Fruit fly (Drosophila melanogaster) whole organism, embryonic: ENCODE measurements around the gene Smox.

ENCODE experiments used
- Asciz ChIP-seq: fragments of 200-800 bp; sonication (Bioruptor generic); optimal IDR thresholded peaks from 2 replicates; lab custom pipeline; 2017; ENCODE audit warnings: missing biosample characterization, mild to moderate bottlenecking, missing genetic modification characterization, missing genetic modification reagents
- BEAF-32 ChIP-seq: fragments of 200-800 bp; sonication (Bioruptor generic); optimal IDR thresholded peaks from 3 replicates; lab custom pipeline; 2017; ENCODE audit warnings: missing biosample characterization, missing genetic modification characterization, mild to moderate bottlenecking, moderate library complexity, missing genetic modification reagents
- CG10431 ChIP-seq: fragments of 200-800 bp; sonication (Bioruptor generic); optimal IDR thresholded peaks from 3 replicates; lab custom pipeline; 2018; ENCODE audit warnings: missing biosample characterization, mild to moderate bottlenecking, missing genetic modification characterization
- CG11696 ChIP-seq: fragments of 200-800 bp; sonication (Bioruptor generic); IDR thresholded peaks from 2 replicates; pipeline ENCODE4 v1.3.6; 2022; ENCODE audit warnings: missing biosample characterization, missing genetic modification characterization
- CG12219 ChIP-seq: fragments of 200-800 bp; sonication (Bioruptor generic); optimal IDR thresholded peaks from 3 replicates; lab custom pipeline; 2018; ENCODE audit warnings: missing biosample characterization, mild to moderate bottlenecking, missing genetic modification characterization
- CG13287 ChIP-seq: fragments of 200-800 bp; sonication (Bioruptor generic); IDR thresholded peaks from 2 replicates; pipeline ENCODE4 v1.3.6; 2022; ENCODE audit warnings: missing biosample characterization, missing genetic modification characterization; ENCODE audit not compliant: partially characterized antibody
- CG13424 ChIP-seq: fragments of 200-800 bp; sonication (Bioruptor generic); optimal IDR thresholded peaks from 2 replicates; lab custom pipeline; 2019; ENCODE audit warnings: missing biosample characterization, mild to moderate bottlenecking, missing genetic modification characterization, moderate library complexity
- CG15601 ChIP-seq: fragments of 200-800 bp; sonication (Bioruptor generic); optimal IDR thresholded peaks from 3 replicates; lab custom pipeline; 2019; ENCODE audit warnings: missing biosample characterization, mild to moderate bottlenecking, missing genetic modification characterization, moderate library complexity
- CG1603 ChIP-seq: fragments of 200-800 bp; sonication (Bioruptor generic); optimal IDR thresholded peaks from 2 replicates; lab custom pipeline; 2019; ENCODE audit warnings: missing biosample characterization, mild to moderate bottlenecking, missing genetic modification characterization, moderate library complexity
- CG17385 ChIP-seq: fragments of 200-800 bp; sonication (Bioruptor generic); optimal IDR thresholded peaks from 3 replicates; lab custom pipeline; 2018; ENCODE audit warnings: missing biosample characterization, mild to moderate bottlenecking, missing genetic modification characterization
- CG17612 ChIP-seq: fragments of 200-800 bp; sonication (Bioruptor generic); IDR thresholded peaks from 2 replicates; pipeline ENCODE4 v1.3.6; 2022; ENCODE audit warnings: missing biosample characterization, missing genetic modification characterization
- CG2712 ChIP-seq: fragments of 200-800 bp; optimal IDR thresholded peaks from 3 replicates; lab custom pipeline; 2019; ENCODE audit warnings: missing biosample characterization, mild to moderate bottlenecking, missing genetic modification characterization, moderate library complexity
- CG32532 ChIP-seq: fragments of 200-800 bp; sonication (Bioruptor generic); IDR thresholded peaks from 2 replicates; pipeline ENCODE4 v1.3.6; 2022; ENCODE audit warnings: missing biosample characterization, missing genetic modification characterization
- CG3838 ChIP-seq: fragments of 200-800 bp; sonication (Bioruptor generic); optimal IDR thresholded peaks from 3 replicates; lab custom pipeline; 2016; ENCODE audit warnings: missing biosample characterization, missing genetic modification characterization
- CG3995 ChIP-seq: fragments of 200-800 bp; sonication (Bioruptor generic); optimal IDR thresholded peaks from 3 replicates; lab custom pipeline; 2016; ENCODE audit warnings: missing biosample characterization, missing genetic modification characterization
- CG43689 ChIP-seq: fragments of 200-800 bp; sonication (Bioruptor generic); IDR thresholded peaks from 2 replicates; pipeline ENCODE4 v1.3.6; 2022; ENCODE audit warnings: missing biosample characterization, missing genetic modification characterization
- CG4404 ChIP-seq: fragments of 200-800 bp; sonication (Bioruptor generic); IDR thresholded peaks from 2 replicates; pipeline ENCODE4 v1.3.6; 2022; ENCODE audit warnings: missing biosample characterization, missing genetic modification characterization
- CG6854 ChIP-seq: fragments of 200-800 bp; sonication (Bioruptor generic); optimal IDR thresholded peaks from 3 replicates; lab custom pipeline; 2017; ENCODE audit warnings: missing biosample characterization, mild to moderate bottlenecking, missing genetic modification characterization
- CG7839 ChIP-seq: fragments of 200-800 bp; sonication (Bioruptor generic); optimal IDR thresholded peaks from 3 replicates; lab custom pipeline; 2018; ENCODE audit warnings: missing biosample characterization, mild to moderate bottlenecking, missing genetic modification characterization, moderate library complexity
- CG9797 ChIP-seq: fragments of 200-800 bp; sonication (Bioruptor generic); optimal IDR thresholded peaks from 3 replicates; lab custom pipeline; 2018; ENCODE audit warnings: missing biosample characterization, mild to moderate bottlenecking, missing genetic modification characterization
- CG9932 ChIP-seq: fragments of 200-800 bp; sonication (Bioruptor generic); IDR thresholded peaks from 2 replicates; pipeline ENCODE4 v1.3.6; 2022; ENCODE audit warnings: missing biosample characterization, missing genetic modification characterization
- D19B ChIP-seq: fragments of 200-800 bp; sonication (Bioruptor generic); optimal IDR thresholded peaks from 2 replicates; lab custom pipeline; 2017; ENCODE audit warnings: missing biosample characterization, mild to moderate bottlenecking, missing genetic modification characterization
- Dad ChIP-seq: fragments of 200-800 bp; sonication (Bioruptor generic); optimal IDR thresholded peaks from 3 replicates; lab custom pipeline; 2016; ENCODE audit warnings: missing biosample characterization, missing genetic modification characterization
- E2f1 ChIP-seq: fragments of 200-800 bp; sonication (Bioruptor generic); IDR thresholded peaks from 2 replicates; pipeline ENCODE4 v1.3.6; 2022; ENCODE audit warnings: missing biosample characterization, missing genetic modification characterization
- Eip74EF ChIP-seq, 2 experiments: fragments of 200-800 bp in 1 of 2; fragments of >200 bp in 1 of 2; sonication (Bioruptor generic) in 1 of 2; optimal IDR thresholded peaks; 2 replicates each; lab custom pipeline; 2017 to 2019; ENCODE audit warnings: missing biosample characterization in 2 of 2, missing genetic modification characterization in 2 of 2, mild to moderate bottlenecking in 1 of 2, moderate library complexity in 1 of 2
- Fer1 ChIP-seq: fragments of 200-800 bp; sonication (Bioruptor generic); optimal IDR thresholded peaks from 2 replicates; lab custom pipeline; 2017; ENCODE audit warnings: missing biosample characterization, mild to moderate bottlenecking, missing genetic modification characterization
- GATAe ChIP-seq: fragments of 200-800 bp; sonication (Bioruptor generic); conservative IDR thresholded peaks from 2 replicates; pipeline ENCODE4 v1.3.6; 2022; ENCODE audit warnings: missing biosample characterization, missing genetic modification characterization
- Hr3 ChIP-seq: fragments of 200-800 bp; sonication (Bioruptor generic); optimal IDR thresholded peaks from 3 replicates; lab custom pipeline; 2016; ENCODE audit warnings: missing biosample characterization, missing genetic modification characterization
- Sin3A ChIP-seq: fragments of >200 bp; optimal IDR thresholded peaks from 2 replicates; lab custom pipeline; 2018
- Sry-β ChIP-seq: fragments of 200-800 bp; sonication (Bioruptor generic); optimal IDR thresholded peaks from 2 replicates; lab custom pipeline; 2018; ENCODE audit warnings: missing biosample characterization, mild to moderate bottlenecking, missing genetic modification characterization, moderate library complexity
- Stat92E ChIP-seq, 3 experiments: fragments of >200 bp in 2 of 3; fragments of 200-800 bp in 1 of 3; sonication (Bioruptor generic) in 1 of 3; optimal IDR thresholded peaks; 2 replicates each; lab custom pipeline; 2017 to 2019; ENCODE audit warnings: missing biosample characterization in 3 of 3, missing genetic modification characterization in 3 of 3, mild to moderate bottlenecking in 1 of 3, moderate library complexity in 1 of 3
- TFAM ChIP-seq: fragments of 200-800 bp; sonication (Bioruptor generic); optimal IDR thresholded peaks from 2 replicates; lab custom pipeline; 2017; ENCODE audit warnings: missing biosample characterization, missing genetic modification characterization, inconsistent platforms
- YL-1 ChIP-seq: fragments of 200-800 bp; sonication (Bioruptor generic); optimal IDR thresholded peaks from 3 replicates; lab custom pipeline; 2017; ENCODE audit warnings: missing biosample characterization, mild to moderate bottlenecking, missing genetic modification characterization
- ac ChIP-seq: fragments of 200-800 bp; sonication (Bioruptor generic); optimal IDR thresholded peaks from 3 replicates; lab custom pipeline; 2017; ENCODE audit warnings: missing biosample characterization, mild to moderate bottlenecking, missing genetic modification characterization
- ara ChIP-seq: fragments of 200-800 bp; sonication (Bioruptor generic); IDR thresholded peaks from 2 replicates; pipeline ENCODE4 v1.3.6; 2022; ENCODE audit warnings: missing biosample characterization, missing genetic modification characterization
- chif ChIP-seq, 2 experiments: fragments of 200-800 bp; sonication (Bioruptor generic); optimal IDR thresholded peaks; 3 replicates each; lab custom pipeline; 2016; ENCODE audit warnings: missing biosample characterization in 2 of 2, missing genetic modification characterization in 2 of 2
- chn ChIP-seq: fragments of 200-800 bp; sonication (Bioruptor generic); optimal IDR thresholded peaks from 2 replicates; lab custom pipeline; 2016; ENCODE audit warnings: missing biosample characterization, missing genetic modification characterization
- ci ChIP-seq: fragments of 200-800 bp; sonication (Bioruptor generic); IDR thresholded peaks from 3 replicates; pipeline ENCODE4 v1.3.6; 2022; ENCODE audit warnings: missing biosample characterization, missing genetic modification characterization
- danr ChIP-seq: fragments of 200-800 bp; sonication (Bioruptor generic); IDR thresholded peaks from 2 replicates; pipeline ENCODE4 v1.3.6; 2022; ENCODE audit warnings: missing biosample characterization, missing genetic modification characterization
- dmrt11E ChIP-seq: fragments of 200-800 bp; sonication (Bioruptor generic); optimal IDR thresholded peaks from 3 replicates; lab custom pipeline; 2018; ENCODE audit warnings: missing biosample characterization, mild to moderate bottlenecking, missing genetic modification characterization, moderate library complexity
- emc ChIP-seq: fragments of 200-800 bp; sonication (Bioruptor generic); optimal IDR thresholded peaks from 2 replicates; lab custom pipeline; 2016; ENCODE audit warnings: missing biosample characterization, missing genetic modification characterization
- gcm ChIP-seq: fragments of 200-800 bp; sonication (Bioruptor generic); optimal IDR thresholded peaks from 2 replicates; lab custom pipeline; 2019; ENCODE audit warnings: missing biosample characterization, mild to moderate bottlenecking, missing genetic modification characterization, moderate library complexity
- gro ChIP-seq: fragments of 200-800 bp; sonication (Bioruptor generic); optimal IDR thresholded peaks from 2 replicates; lab custom pipeline; 2016; ENCODE audit warnings: missing biosample characterization, missing genetic modification characterization
- ken ChIP-seq: fragments of 200-800 bp; sonication (Bioruptor generic); IDR thresholded peaks from 3 replicates; pipeline ENCODE4 v1.3.6; 2022; ENCODE audit warnings: missing biosample characterization, missing genetic modification characterization
- nerfin-2 ChIP-seq: fragments of 200-800 bp; sonication (Bioruptor generic); IDR thresholded peaks from 2 replicates; pipeline ENCODE4 v1.3.6; 2022; ENCODE audit warnings: missing biosample characterization, missing genetic modification characterization; ENCODE audit not compliant: partially characterized antibody
- sc ChIP-seq, 3 experiments: fragments of >200 bp in 2 of 3; fragments of 200-800 bp in 1 of 3; sonication (Bioruptor generic) in 1 of 3; optimal IDR thresholded peaks; 2 replicates in 2 of 3; 3 replicates in 1 of 3; lab custom pipeline; 2017; ENCODE audit warnings: mild to moderate bottlenecking in 1 of 3, missing biosample characterization in 1 of 3, missing genetic modification characterization in 1 of 3, missing genetic modification reagents in 1 of 3
- toy ChIP-seq: fragments of 200-800 bp; sonication (Bioruptor generic); IDR thresholded peaks from 2 replicates; pipeline ENCODE4 v1.3.6; 2022; ENCODE audit warnings: missing biosample characterization, missing genetic modification characterization
- yki ChIP-seq: fragments of >200 bp; optimal IDR thresholded peaks from 3 replicates; lab custom pipeline; 2018

Smox gene

DNA sequence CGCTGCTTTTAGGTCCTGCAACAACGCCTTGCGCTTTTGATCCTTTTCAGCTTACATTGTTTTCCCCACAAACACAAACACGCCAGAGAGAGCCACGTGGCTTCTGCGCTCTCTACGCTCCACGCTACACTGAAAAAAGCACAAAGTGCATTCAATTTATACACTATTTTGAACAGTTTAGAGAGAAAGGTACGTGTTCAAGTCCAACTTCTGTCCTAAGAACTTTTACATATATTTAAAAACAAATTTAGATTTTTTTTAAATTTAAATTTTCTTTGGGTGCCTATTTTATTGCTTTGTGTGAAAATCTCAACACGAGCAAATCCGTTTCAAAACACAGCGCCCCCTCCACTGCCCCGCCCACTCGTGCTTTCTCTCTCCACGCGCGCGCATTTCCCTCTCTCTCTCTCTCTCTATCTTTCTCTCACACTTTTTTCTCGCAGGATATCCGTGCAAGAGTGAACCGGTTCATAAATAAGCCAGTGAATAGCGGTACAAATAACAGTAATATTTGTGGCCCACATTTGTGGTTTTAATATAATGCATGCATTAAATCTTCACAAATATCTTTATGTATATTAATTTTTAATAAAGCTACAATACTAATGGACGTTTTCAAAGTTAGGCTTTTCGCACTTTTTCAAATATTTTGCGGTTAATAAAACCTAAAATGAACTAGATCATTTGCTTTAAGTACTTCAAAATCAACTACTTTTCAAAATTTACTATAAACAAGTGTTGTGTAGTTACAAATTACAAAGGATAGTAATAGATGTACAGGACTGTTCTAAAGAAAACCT, 41.9 kb downstream of the Smox start (continued):
- TF ChIP-seq CG43689, result peak; percentile 63
- TF ChIP-seq gro (GFP tag; lab: Kevin White, UChicago), result peak; percentile 46
- peak; percentile 69 for TF ChIP-seq CG12219 (GFP tag; lab: Kevin White, UChicago)
- TF ChIP-seq chif (GFP tag; optimal IDR thresholded peaks at IDR 0.05; lab: Kevin White, UChicago), result peak in 1 of 2 experiments; percentile 54
- peak in 1 of 2 experiments; percentile 79 for TF ChIP-seq Eip74EF (GFP tag; optimal IDR thresholded peaks at IDR 0.05; lab: Kevin White, UChicago)
- TF ChIP-seq ac, result no peak
- TF ChIP-seq Sin3A (lab: Kevin White, UChicago), result no peak
- TF ChIP-seq E2f1, result peak; percentile 85
- TF ChIP-seq GATAe (GFP tag; lab: Robert Waterston, UW), result peak; percentile 21; the same call in 1 of the 2 replicates
- peak; percentile 82 for TF ChIP-seq CG17385 (GFP tag; lab: Kevin White, UChicago)
- peak; percentile 61 for TF ChIP-seq CG3838 (GFP tag; lab: Kevin White, UChicago)
- peak; percentile 47 for TF ChIP-seq dmrt11E (tag; lab: Kevin White, UChicago)
- peak; percentile 43; the same call in 1 of the 2 replicates for TF ChIP-seq CG4404 (GFP tag; lab: Robert Waterston, UW)
- TF ChIP-seq Hr3 (GFP tag; lab: Kevin White, UChicago), result peak; percentile 68
- no peak for TF ChIP-seq yki (lab: Kevin White, UChicago)
- no peak for TF ChIP-seq sc (optimal IDR thresholded peaks at IDR 0.05; lab: Kevin White, UChicago)
- TF ChIP-seq sc (GFP tag; optimal IDR thresholded peaks at IDR 0.05; lab: Kevin White, UChicago), result peak; percentile 69
- TF ChIP-seq CG7839 (tag; lab: Kevin White, UChicago), result peak; percentile 90
- TF ChIP-seq CG9797 (GFP tag; lab: Kevin White, UChicago), result no peak
- TF ChIP-seq TFAM, result no peak
- TF ChIP-seq CG15601 (tag; lab: Kevin White, UChicago), result peak; percentile 77
- peak; percentile 45 for TF ChIP-seq D19B (GFP tag; lab: Kevin White, UChicago)
- TF ChIP-seq Dad (GFP tag; lab: Kevin White, UChicago), result peak; percentile 33
- TF ChIP-seq Fer1 (GFP tag; lab: Kevin White, UChicago), result peak; percentile 92
- TF ChIP-seq CG11696 (GFP tag; lab: Robert Waterston, UW), result peak; percentile 85
- peak; percentile 63; the same call in 1 of the 2 replicates for TF ChIP-seq danr (GFP tag; lab: Robert Waterston, UW)
- TF ChIP-seq CG1603 (tag; lab: Kevin White, UChicago), result peak; percentile 51
- peak; percentile 81 for TF ChIP-seq Asciz (GFP tag; lab: Kevin White, UChicago)
- TF ChIP-seq CG13287 (GFP tag; lab: Robert Waterston, UW), result no peak
- peak; percentile 87 for TF ChIP-seq CG2712
- peak; percentile 12 for TF ChIP-seq Sry-β (GFP tag; lab: Kevin White, UChicago)
- no peak for TF ChIP-seq emc (GFP tag; lab: Kevin White, UChicago)
- TF ChIP-seq chn, result peak; percentile 67
- peak; percentile 59 for TF ChIP-seq CG10431
- no peak for TF ChIP-seq nerfin-2 (GFP tag; lab: Robert Waterston, UW)
- TF ChIP-seq CG32532 (GFP tag; lab: Robert Waterston, UW), result peak; percentile 87
- TF ChIP-seq CG17612 (GFP tag; lab: Robert Waterston, UW), result peak; percentile 68
- TF ChIP-seq CG6854, result peak; percentile 81
- peak; percentile 95 for TF ChIP-seq ci (GFP tag; lab: Robert Waterston, UW)
- TF ChIP-seq CG9932 (GFP tag; lab: Robert Waterston, UW), result peak; percentile 72
- TF ChIP-seq Stat92E (GFP tag; optimal IDR thresholded peaks at IDR 0.05; lab: Kevin White, UChicago), result no peak
- no peak for TF ChIP-seq CG3995 (GFP tag; lab: Kevin White, UChicago)
- TF ChIP-seq ara (GFP tag; lab: Robert Waterston, UW), result peak; percentile 82
- peak; percentile 63; the same call in 1 of the 2 replicates for TF ChIP-seq toy (GFP tag; lab: Robert Waterston, UW)
- TF ChIP-seq CG13424 (tag; lab: Kevin White, UChicago), result peak; percentile 81
- peak; percentile 36 for TF ChIP-seq YL-1 (GFP tag; lab: Kevin White, UChicago)
- no peak for TF ChIP-seq BEAF-32
- peak; percentile 90 for TF ChIP-seq ken (GFP tag; lab: Robert Waterston, UW)
- peak; percentile 72 for TF ChIP-seq gcm (GFP tag; lab: Kevin White, UChicago)
